Fruit fly (Drosophila melanogaster) whole organism, wandering third instar larva: ENCODE results near the gene stol.

Source experiments
- Abd-B ChIP-seq: fragments of >200 bp; optimal IDR thresholded peaks from 2 replicates; lab custom pipeline; 2017; ENCODE audit warnings: missing biosample characterization, missing genetic modification characterization
- CG32264 ChIP-seq: fragments of 200-800 bp; sonication (Bioruptor generic); optimal IDR thresholded peaks from 2 replicates; lab custom pipeline; 2016; ENCODE audit warnings: missing biosample characterization, missing genetic modification characterization
- CG9705 ChIP-seq: fragments of 200-800 bp; sonication (Bioruptor generic); optimal IDR thresholded peaks from 2 replicates; lab custom pipeline; 2018; ENCODE audit warnings: missing biosample characterization, mild to moderate bottlenecking, missing genetic modification characterization
- CrebA ChIP-seq: fragments of 200-800 bp; sonication (Bioruptor generic); optimal IDR thresholded peaks from 2 replicates; lab custom pipeline; 2016; ENCODE audit warnings: missing biosample characterization, mild to moderate bottlenecking, missing genetic modification characterization, borderline replicate concordance
- Dfd ChIP-seq: fragments of >200 bp; optimal IDR thresholded peaks from 2 replicates; lab custom pipeline; 2017; ENCODE audit warnings: missing biosample characterization, missing genetic modification characterization
- Dif ChIP-seq: fragments of 200-275, 200-300 bp; sonication (Bioruptor generic); optimal IDR thresholded peaks from 2 replicates; lab custom pipeline; 2018; ENCODE audit warnings: missing biosample characterization, missing genetic modification characterization; ENCODE audit not compliant: partially characterized antibody
- GATAd ChIP-seq: sonication (Bioruptor generic); optimal IDR thresholded peaks from 2 replicates; lab custom pipeline; 2016; ENCODE audit warnings: missing biosample characterization, missing genetic modification characterization
- HLH106 ChIP-seq: fragments of 200-800 bp; optimal IDR thresholded peaks from 3 replicates; lab custom pipeline; 2019; ENCODE audit warnings: missing biosample characterization, mild to moderate bottlenecking, missing genetic modification characterization, moderate library complexity
- Hnf4 ChIP-seq: fragments of 200-800 bp; sonication (Bioruptor generic); optimal IDR thresholded peaks from 2 replicates; lab custom pipeline; 2016; ENCODE audit warnings: missing biosample characterization, mild to moderate bottlenecking, missing genetic modification characterization
- Hr78 ChIP-seq: fragments of >200 bp; optimal IDR thresholded peaks from 2 replicates; lab custom pipeline; 2017; ENCODE audit warnings: missing biosample characterization, missing genetic modification characterization
- Hr83 ChIP-seq: fragments of 200-300 bp; sonication (Bioruptor generic); optimal IDR thresholded peaks from 2 replicates; lab custom pipeline; 2016; ENCODE audit warnings: missing biosample characterization, mild to moderate bottlenecking, missing genetic modification characterization, moderate library complexity; ENCODE audit not compliant: poor library complexity, severe bottlenecking
- Jra ChIP-seq: sonication (Bioruptor generic); optimal IDR thresholded peaks from 2 replicates; lab custom pipeline; 2016; ENCODE audit warnings: missing biosample characterization, missing genetic modification characterization
- Mio ChIP-seq: sonication (Bioruptor generic); optimal IDR thresholded peaks from 2 replicates; lab custom pipeline; 2016; ENCODE audit warnings: missing biosample characterization, missing genetic modification characterization
- Myc ChIP-seq: fragments of >200 bp; optimal IDR thresholded peaks from 2 replicates; lab custom pipeline; 2017
- N ChIP-seq: fragments of >200 bp; optimal IDR thresholded peaks from 2 replicates; lab custom pipeline; 2018; ENCODE audit warnings: missing biosample characterization, missing external identifiers, missing genetic modification characterization
- OdsH ChIP-seq: fragments of 200-800 bp; sonication (Bioruptor generic); optimal IDR thresholded peaks from 2 replicates; lab custom pipeline; 2016; ENCODE audit warnings: missing biosample characterization, mild to moderate bottlenecking, missing genetic modification characterization
- Rel ChIP-seq, 2 experiments: fragments of 200-800 bp; sonication (Bioruptor generic) in 1 of 2; optimal IDR thresholded peaks; 2 replicates in 1 of 2; 3 replicates in 1 of 2; lab custom pipeline; 2016 to 2019; ENCODE audit warnings: mild to moderate bottlenecking in 2 of 2, missing biosample characterization in 2 of 2, missing genetic modification characterization in 2 of 2, moderate library complexity in 1 of 2
- Sp1 ChIP-seq: fragments of 200-800 bp; sonication (Bioruptor generic); optimal IDR thresholded peaks from 3 replicates; lab custom pipeline; 2019; ENCODE audit warnings: missing biosample characterization, mild to moderate bottlenecking, missing genetic modification characterization, moderate library complexity
- Vsx2 ChIP-seq: fragments of 200-300, 225-300 bp; sonication (Bioruptor generic); optimal IDR thresholded peaks from 2 replicates; lab custom pipeline; 2018; ENCODE audit warnings: missing biosample characterization, missing genetic modification characterization; ENCODE audit not compliant: partially characterized antibody
- br ChIP-seq: fragments of 200-800 bp; sonication (Bioruptor generic); optimal IDR thresholded peaks from 2 replicates; lab custom pipeline; 2016; ENCODE audit warnings: missing biosample characterization, missing genetic modification characterization
- brk ChIP-seq: fragments of 200-800 bp; sonication (Bioruptor generic); optimal IDR thresholded peaks from 2 replicates; lab custom pipeline; 2016; ENCODE audit warnings: missing biosample characterization, mild to moderate bottlenecking, missing genetic modification characterization
- dl ChIP-seq, 2 experiments: fragments of 175-275, 200-275 bp in 1 of 2; fragments of 200-275 bp in 1 of 2; sonication (Bioruptor generic); optimal IDR thresholded peaks; lab custom pipeline; 2018; ENCODE audit warnings: mild to moderate bottlenecking in 2 of 2, missing biosample characterization in 2 of 2, missing genetic modification characterization in 2 of 2, moderate library complexity in 2 of 2; ENCODE audit not compliant: partially characterized antibody in 2 of 2, insufficient read depth in 1 of 2
- dmrt93B ChIP-seq: fragments of 200-800 bp; sonication (Bioruptor generic); optimal IDR thresholded peaks from 2 replicates; lab custom pipeline; 2018; ENCODE audit warnings: missing biosample characterization, mild to moderate bottlenecking, missing genetic modification characterization
- dsf ChIP-seq: sonication (Bioruptor generic); optimal IDR thresholded peaks from 2 replicates; lab custom pipeline; 2016; ENCODE audit warnings: missing biosample characterization, missing genetic modification characterization, borderline replicate concordance
- ey ChIP-seq: fragments of 200-800 bp; sonication (Bioruptor generic); optimal IDR thresholded peaks from 2 replicates; lab custom pipeline; 2016; ENCODE audit warnings: missing biosample characterization, missing genetic modification characterization
- foxo ChIP-seq, 2 experiments: fragments of 200-800 bp; sonication (Bioruptor generic); optimal IDR thresholded peaks; 2 replicates in 1 of 2; 3 replicates in 1 of 2; lab custom pipeline; 2016 to 2017; ENCODE audit warnings: missing biosample characterization in 2 of 2, missing genetic modification characterization in 2 of 2
- fru ChIP-seq: fragments of 200-800 bp; sonication (Bioruptor generic); optimal IDR thresholded peaks from 3 replicates; lab custom pipeline; 2016; ENCODE audit warnings: missing biosample characterization, mild to moderate bottlenecking, missing genetic modification characterization
- h ChIP-seq: fragments of 200-800 bp; sonication (Bioruptor generic); optimal IDR thresholded peaks from 3 replicates; lab custom pipeline; 2016; ENCODE audit warnings: missing biosample characterization, mild to moderate bottlenecking, missing genetic modification characterization
- jim ChIP-seq: fragments of 175-275, 200-325 bp; sonication (Bioruptor generic); optimal IDR thresholded peaks from 2 replicates; lab custom pipeline; 2016; ENCODE audit warnings: missing biosample characterization, mild to moderate bottlenecking, missing genetic modification characterization
- lola ChIP-seq: fragments of >200 bp; optimal IDR thresholded peaks from 2 replicates; lab custom pipeline; 2017; ENCODE audit warnings: missing biosample characterization, missing genetic modification characterization
- pan ChIP-seq: fragments of >200 bp; optimal IDR thresholded peaks from 2 replicates; lab custom pipeline; 2017
- psq ChIP-seq: fragments of 200-800 bp; sonication (Bioruptor generic); optimal IDR thresholded peaks from 3 replicates; lab custom pipeline; 2017; ENCODE audit warnings: missing biosample characterization, mild to moderate bottlenecking, missing genetic modification characterization, moderate library complexity
- rgr ChIP-seq: fragments of 200-800 bp; sonication (Bioruptor generic); optimal IDR thresholded peaks from 3 replicates; lab custom pipeline; 2016; ENCODE audit warnings: missing biosample characterization, mild to moderate bottlenecking, missing genetic modification characterization
- sage ChIP-seq: fragments of 200-800 bp; sonication (Bioruptor generic); optimal IDR thresholded peaks from 2 replicates; lab custom pipeline; 2016; ENCODE audit warnings: missing biosample characterization, mild to moderate bottlenecking, missing genetic modification characterization
- sv ChIP-seq: fragments of 200-800 bp; sonication (Bioruptor generic); optimal IDR thresholded peaks from 3 replicates; lab custom pipeline; 2016; ENCODE audit warnings: missing biosample characterization, missing genetic modification characterization
- tai ChIP-seq: sonication (Bioruptor generic); optimal IDR thresholded peaks from 2 replicates; lab custom pipeline; 2016; ENCODE audit warnings: missing biosample characterization, missing genetic modification characterization
- usp ChIP-seq: fragments of >200 bp; optimal IDR thresholded peaks from 2 replicates; lab custom pipeline; 2017; ENCODE audit warnings: missing biosample characterization, missing genetic modification characterization
- woc ChIP-seq: sonication (Bioruptor generic); optimal IDR thresholded peaks from 2 replicates; lab custom pipeline; 2016; ENCODE audit warnings: missing biosample characterization, mild to moderate bottlenecking, missing genetic modification characterization

The stol gene

dm6 chr2L:15641668-15642067 is 76.4 kb downstream of the stol start:
- no peak for TF ChIP-seq rgr (GFP tag; lab: Kevin White, UChicago)

DNA sequence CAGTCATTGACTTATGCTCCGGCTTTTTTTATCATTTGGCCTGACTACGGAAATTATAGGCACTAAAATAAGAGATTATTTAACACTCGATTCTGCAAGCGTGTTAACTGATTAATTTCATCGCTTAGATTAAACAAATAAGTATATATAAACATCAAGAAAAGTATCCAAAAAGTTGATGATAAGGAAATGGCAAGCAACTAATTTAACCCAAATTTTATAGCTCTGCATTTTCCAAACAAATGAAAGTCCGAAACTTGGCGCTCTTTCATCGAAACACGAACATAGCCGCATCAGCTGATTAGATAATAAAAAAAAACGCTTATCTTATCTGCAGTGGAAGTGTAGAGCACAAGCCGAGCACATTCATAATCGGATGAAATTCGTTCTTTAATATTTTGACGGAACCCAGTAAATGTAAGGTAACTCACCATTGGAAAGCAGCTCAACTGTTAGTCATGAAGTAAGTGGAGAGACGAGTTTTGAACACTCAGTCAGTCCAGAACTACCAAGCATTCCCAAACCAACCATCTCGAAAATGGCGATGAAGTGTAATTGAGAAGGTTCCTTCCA is 88.4 kb downstream of the stol start, which contains the start of gene CG18480:
Gene CG18480 (plus strand): TSS at position 407 of the 573 bp plus-strand sequence.
- TF ChIP-seq ey (GFP tag; lab: Kevin White, UChicago) (peak; percentile 68), foxo (GFP tag; optimal IDR thresholded peaks at IDR 0.05; lab: Kevin White, UChicago) (peak in 1 of 2 experiments; percentile 82), rgr (GFP tag; lab: Kevin White, UChicago) (peak; percentile 76), Dif (no peak), Jra (GFP tag; lab: Kevin White, UChicago) (peak; percentile 64), Hr83 (peak; percentile 35), Rel (GFP tag; optimal IDR thresholded peaks at IDR 0.05; lab: Kevin White, UChicago) (no peak), Rel (tag; optimal IDR thresholded peaks at IDR 0.05; lab: Kevin White, UChicago) (no peak), CrebA (no peak), br (peak; percentile 66), CG32264 (GFP tag; lab: Kevin White, UChicago) (no peak), h (GFP tag; lab: Kevin White, UChicago) (peak; percentile 79), GATAd (GFP tag; lab: Kevin White, UChicago) (no peak), dl (GFP tag; optimal IDR thresholded peaks at IDR 0.05; lab: Kevin White, UChicago; ENCODE audit: insufficient read depth in 1 of 2, partially characterized antibody in 2 of 2) (no peak), woc (GFP tag; lab: Kevin White, UChicago) (peak; percentile 48), Myc (lab: Kevin White, UChicago) (no peak), tai (peak; percentile 16), Mio (no peak), sage (GFP tag; lab: Kevin White, UChicago) (no peak), dmrt93B (peak; percentile 6), Sp1 (peak; percentile 48), psq (GFP tag; lab: Kevin White, UChicago) (no peak), jim (no peak), Dfd (GFP tag; lab: Kevin White, UChicago) (no peak), brk (GFP tag; lab: Kevin White, UChicago) (peak; percentile 58), Hr78 (no peak), Hnf4 (GFP tag; lab: Kevin White, UChicago) (peak; percentile 57), dsf (GFP tag; lab: Kevin White, UChicago) (no peak), sv (no peak), OdsH (peak; percentile 59), usp (no peak), CG9705 (GFP tag; lab: Kevin White, UChicago) (no peak), lola (GFP tag; lab: Kevin White, UChicago) (no peak), pan (lab: Kevin White, UChicago) (no peak), HLH106 (peak; percentile 54), Abd-B (no peak), N (GFP tag; lab: Kevin White, UChicago) (no peak), Vsx2 (GFP tag; lab: Kevin White, UChicago) (no peak), fru (GFP tag; lab: Kevin White, UChicago) (peak; percentile 74)
- TF ChIP-seq, all 38 proteins: peak for 16

dm6 chr2L:15628378-15628777 is 89.7 kb downstream of the stol start, which contains the start of gene CG7631:
Gene CG7631, plus strand, starts transcription at chr2L:15628678.
- TF ChIP-seq jim (no peak), Hnf4 (GFP tag; lab: Kevin White, UChicago) (no peak), Vsx2 (GFP tag; lab: Kevin White, UChicago) (no peak), lola (GFP tag; lab: Kevin White, UChicago) (no peak)
